Worm (Caenorhabditis elegans) whole organism, L4 larva: ENCODE results near the gene oac-15.

Experiments
- F10B5.3 ChIP-seq: sonication (generic microtip); optimal IDR thresholded peaks from 2 replicates; lab custom pipeline; 2016; ENCODE audit warnings: mild to moderate bottlenecking, missing genetic modification characterization, missing compliant biosample characterization
- F44E2.7 ChIP-seq: fragments of 200-800 bp; sonication (Bioruptor generic); IDR thresholded peaks from 2 replicates; pipeline ENCODE4 v2.1.2; 2022; ENCODE audit warnings: missing genetic modification characterization, missing compliant biosample characterization
- R02D3.7 ChIP-seq: fragments of 150-350 bp; sonication (generic microtip); optimal IDR thresholded peaks from 3 replicates; lab custom pipeline; 2014; ENCODE audit warnings: missing biosample characterization, missing genetic modification characterization
- T20F7.1 ChIP-seq: fragments of 200-800 bp; sonication (Bioruptor generic); optimal IDR thresholded peaks from 2 replicates; lab custom pipeline; 2018; ENCODE audit warnings: mild to moderate bottlenecking, missing genetic modification characterization, missing compliant biosample characterization
- ZK337.2 ChIP-seq: fragments of 200-800 bp; sonication (Bioruptor generic); IDR thresholded peaks from 2 replicates; pipeline ENCODE4 v1.3.6; 2022; ENCODE audit warnings: missing genetic modification reagents, missing genetic modification characterization, missing compliant biosample characterization
- ZK546.5 ChIP-seq, 2 experiments: sonication (generic microtip); optimal IDR thresholded peaks; 2 replicates each; lab custom pipeline; 2017; ENCODE audit warnings: missing biosample characterization in 2 of 2, missing genetic modification characterization in 2 of 2
- aly-2 ChIP-seq: sonication (generic microtip); optimal IDR thresholded peaks from 2 replicates; lab custom pipeline; 2018; ENCODE audit warnings: missing biosample characterization, missing genetic modification characterization
- ama-1 ChIP-seq: fragments of 150-350 bp; optimal IDR thresholded peaks from 2 replicates; lab custom pipeline; 2014; ENCODE audit warnings: inconsistent platforms, mixed read lengths
- arid-1 ChIP-seq: fragments of 200-800 bp; sonication (Bioruptor generic); conservative IDR thresholded peaks from 2 replicates; pipeline ENCODE4 v1.3.6; 2022; ENCODE audit warnings: missing genetic modification reagents, missing genetic modification characterization, missing compliant biosample characterization
- attf-4 ChIP-seq: sonication (generic microtip); optimal IDR thresholded peaks from 3 replicates; lab custom pipeline; 2017; ENCODE audit warnings: missing biosample characterization, missing genetic modification characterization
- ceh-20 ChIP-seq: fragments of 200-800 bp; sonication (Bioruptor generic); IDR thresholded peaks from 2 replicates; pipeline ENCODE4 v1.3.6; 2022; ENCODE audit warnings: missing genetic modification reagents, missing genetic modification characterization, missing compliant biosample characterization
- ceh-32 ChIP-seq: sonication (generic microtip); optimal IDR thresholded peaks from 2 replicates; lab custom pipeline; 2016; ENCODE audit warnings: mild to moderate bottlenecking, missing genetic modification characterization, missing compliant biosample characterization; ENCODE audit not compliant: poor library complexity
- ceh-62 ChIP-seq: sonication (generic microtip); optimal IDR thresholded peaks from 2 replicates; lab custom pipeline; 2017; ENCODE audit warnings: missing biosample characterization, missing genetic modification characterization
- ceh-82 ChIP-seq: sonication (generic microtip); optimal IDR thresholded peaks from 2 replicates; lab custom pipeline; 2017; ENCODE audit warnings: missing biosample characterization, missing genetic modification characterization
- daf-12 ChIP-seq: fragments of 150-350 bp; optimal IDR thresholded peaks from 2 replicates; lab custom pipeline; 2014; ENCODE audit warnings: missing biosample characterization, missing genetic modification reagents, missing genetic modification characterization
- daf-16 ChIP-seq, 3 experiments: sonication (generic microtip); optimal IDR thresholded peaks; 2 replicates each; lab custom pipeline; 2016 to 2017; ENCODE audit warnings: missing genetic modification characterization in 3 of 3, missing genetic modification reagents in 3 of 3, mild to moderate bottlenecking in 2 of 3, missing compliant biosample characterization in 2 of 3, missing biosample characterization in 1 of 3, moderate library complexity in 1 of 3
- daf-19 ChIP-seq: fragments of 200-800 bp; sonication (Bioruptor generic); conservative IDR thresholded peaks from 2 replicates; pipeline ENCODE4 v1.3.6; 2022; ENCODE audit warnings: missing genetic modification characterization, missing compliant biosample characterization
- daf-8 ChIP-seq: fragments of 200-800 bp; sonication (Bioruptor generic); IDR thresholded peaks from 2 replicates; pipeline ENCODE4 v1.3.6; 2022; ENCODE audit warnings: missing genetic modification characterization, missing compliant biosample characterization
- dmd-9 ChIP-seq: fragments of 200-800 bp; sonication (Bioruptor generic); IDR thresholded peaks from 2 replicates; pipeline ENCODE4 v1.3.6; 2022; ENCODE audit warnings: missing genetic modification reagents, missing genetic modification characterization, missing compliant biosample characterization
- dve-1 ChIP-seq: sonication (generic microtip); optimal IDR thresholded peaks from 2 replicates; lab custom pipeline; 2017; ENCODE audit warnings: antibody characterized with exemption, mild to moderate bottlenecking, missing genetic modification characterization, missing compliant biosample characterization; ENCODE audit not compliant: insufficient read depth
- fkh-10 ChIP-seq: fragments of 150-350 bp; optimal IDR thresholded peaks from 2 replicates; lab custom pipeline; 2014; ENCODE audit warnings: missing biosample characterization, missing genetic modification reagents, missing genetic modification characterization
- hif-1 ChIP-seq, 2 experiments: sonication (generic microtip); optimal IDR thresholded peaks; 2 replicates each; lab custom pipeline; 2016 to 2017; ENCODE audit warnings: missing compliant biosample characterization in 2 of 2, missing genetic modification characterization in 2 of 2, missing genetic modification reagents in 2 of 2, missing genotype in 2 of 2, mild to moderate bottlenecking in 1 of 2
- hlh-11 ChIP-seq: fragments of 200-800 bp; sonication (Bioruptor generic); optimal IDR thresholded peaks from 2 replicates; lab custom pipeline; 2018; ENCODE audit warnings: mild to moderate bottlenecking, missing genetic modification characterization, missing compliant biosample characterization
- jun-1 ChIP-seq: fragments of 150-350 bp; optimal IDR thresholded peaks from 2 replicates; lab custom pipeline; 2014; ENCODE audit warnings: missing biosample characterization, missing genetic modification reagents, missing genetic modification characterization
- lim-7 ChIP-seq: fragments of 200-800 bp; sonication (Bioruptor generic); IDR thresholded peaks from 2 replicates; pipeline ENCODE4 v1.3.6; 2022; ENCODE audit warnings: missing genetic modification characterization, missing compliant biosample characterization
- lin-13 ChIP-seq: fragments of 150-350 bp; optimal IDR thresholded peaks from 2 replicates; lab custom pipeline; 2014; ENCODE audit warnings: missing biosample characterization, missing genetic modification reagents, missing genetic modification characterization
- lin-15B ChIP-seq: fragments of 150-350 bp; sonication (generic microtip); optimal IDR thresholded peaks from 3 replicates; lab custom pipeline; 2014; ENCODE audit warnings: missing biosample characterization, missing genetic modification characterization
- lin-39 ChIP-seq: fragments of 150-350 bp; optimal IDR thresholded peaks from 2 replicates; lab custom pipeline; 2014; ENCODE audit warnings: missing biosample characterization, missing genetic modification reagents, missing genetic modification characterization
- madf-9 ChIP-seq: fragments of 200-800 bp; sonication (Bioruptor generic); conservative IDR thresholded peaks from 2 replicates; pipeline ENCODE4 v1.3.6; 2022; ENCODE audit warnings: missing genetic modification reagents, missing genetic modification characterization, missing compliant biosample characterization
- mes-2 ChIP-seq: sonication (generic microtip); optimal IDR thresholded peaks from 2 replicates; lab custom pipeline; 2016; ENCODE audit warnings: missing genotype, mild to moderate bottlenecking, missing genetic modification characterization, missing compliant biosample characterization; ENCODE audit not compliant: poor library complexity, severe bottlenecking
- mxl-3 ChIP-seq: fragments of 200-800 bp; sonication (Bioruptor generic); optimal IDR thresholded peaks from 2 replicates; lab custom pipeline; 2018; ENCODE audit warnings: mild to moderate bottlenecking, missing genetic modification characterization, missing compliant biosample characterization
- nhr-111 ChIP-seq: fragments of 200-800 bp; sonication (Bioruptor generic); optimal IDR thresholded peaks from 2 replicates; lab custom pipeline; 2018; ENCODE audit warnings: mild to moderate bottlenecking, missing genetic modification characterization, missing compliant biosample characterization
- nhr-25 ChIP-seq: sonication (generic microtip); optimal IDR thresholded peaks from 2 replicates; lab custom pipeline; 2017; ENCODE audit warnings: missing genetic modification characterization, mild to moderate bottlenecking, missing compliant biosample characterization, antibody characterized with exemption, moderate library complexity, borderline replicate concordance; ENCODE audit not compliant: insufficient read depth
- nhr-28 ChIP-seq: fragments of 150-350 bp; optimal IDR thresholded peaks from 2 replicates; lab custom pipeline; 2014; ENCODE audit warnings: missing biosample characterization, missing genetic modification characterization
- nhr-48 ChIP-seq: sonication (generic microtip); optimal IDR thresholded peaks from 2 replicates; lab custom pipeline; 2016; ENCODE audit warnings: mild to moderate bottlenecking, missing genetic modification characterization, missing compliant biosample characterization
- nhr-77 ChIP-seq: fragments of 150-350 bp; optimal IDR thresholded peaks from 2 replicates; lab custom pipeline; 2014; ENCODE audit warnings: missing biosample characterization, missing genetic modification characterization
- pha-4 ChIP-seq, 2 experiments: fragments of 150-350 bp in 1 of 2; fragments of 200-800 bp in 1 of 2; sonication (Bioruptor generic) in 1 of 2; IDR thresholded peaks in 1 of 2; optimal IDR thresholded peaks in 1 of 2; 2 replicates each; pipeline versions ENCODE4 v1.3.6 to Lab custom; 2014 to 2022; ENCODE audit warnings: missing genetic modification characterization in 2 of 2, missing genetic modification reagents in 2 of 2, missing biosample characterization in 1 of 2, missing compliant biosample characterization in 1 of 2
- php-3 ChIP-seq: fragments of 200-800 bp; sonication (Bioruptor generic); IDR thresholded peaks from 2 replicates; pipeline ENCODE4 v1.3.6; 2022; ENCODE audit warnings: missing genetic modification reagents, missing genetic modification characterization, missing compliant biosample characterization
- pqm-1 ChIP-seq: sonication (generic microtip); optimal IDR thresholded peaks from 2 replicates; lab custom pipeline; 2017; ENCODE audit warnings: missing biosample characterization, missing genetic modification characterization
- set-16 ChIP-seq: fragments of 200-800 bp; sonication (Bioruptor generic); IDR thresholded peaks from 2 replicates; pipeline ENCODE4 v1.3.6; 2022; ENCODE audit warnings: missing genetic modification reagents, missing genetic modification characterization, missing compliant biosample characterization
- skn-1 ChIP-seq: fragments of 150-350 bp; optimal IDR thresholded peaks from 2 replicates; lab custom pipeline; 2014; ENCODE audit warnings: missing biosample characterization, missing genetic modification characterization
- spr-3 ChIP-seq: fragments of 200-800 bp; sonication (Bioruptor generic); optimal IDR thresholded peaks from 2 replicates; lab custom pipeline; 2018; ENCODE audit warnings: mild to moderate bottlenecking, missing genetic modification characterization, missing compliant biosample characterization
- unc-130 ChIP-seq: sonication (generic microtip); optimal IDR thresholded peaks from 2 replicates; lab custom pipeline; 2016; ENCODE audit warnings: missing genetic modification reagents, missing genetic modification characterization, missing compliant biosample characterization
- unc-39 ChIP-seq: sonication (generic microtip); optimal IDR thresholded peaks from 2 replicates; lab custom pipeline; 2017; ENCODE audit warnings: missing biosample characterization, missing genetic modification characterization
- unc-62 ChIP-seq, 3 experiments: fragments of 150-350 bp in 1 of 3; sonication (generic microtip); optimal IDR thresholded peaks in 2 of 3; peaks in 1 of 3; 1 replicate in 1 of 3; 2 replicates in 2 of 3; lab custom pipeline; 2014 to 2017; ENCODE audit warnings: missing biosample characterization in 3 of 3, missing genetic modification characterization in 3 of 3, missing genetic modification reagents in 3 of 3, missing genotype in 1 of 3
- vab-7 ChIP-seq: fragments of 200-800 bp; sonication (Bioruptor generic); IDR thresholded peaks from 2 replicates; pipeline ENCODE4 v1.3.6; 2022; ENCODE audit warnings: missing genetic modification reagents, missing genetic modification characterization, missing compliant biosample characterization
- zfp-2 ChIP-seq: sonication (generic microtip); optimal IDR thresholded peaks from 2 replicates; lab custom pipeline; 2016; ENCODE audit warnings: mild to moderate bottlenecking, missing genetic modification characterization, missing compliant biosample characterization
- zip-11 ChIP-seq: fragments of 200-800 bp; sonication (Bioruptor generic); IDR thresholded peaks from 2 replicates; pipeline ENCODE4 v1.3.6; 2022; ENCODE audit warnings: missing genetic modification characterization, missing compliant biosample characterization
- zip-2 ChIP-seq: fragments of 150-350 bp; optimal IDR thresholded peaks from 2 replicates; lab custom pipeline; 2014; ENCODE audit warnings: missing biosample characterization, missing genetic modification characterization
- ztf-11 ChIP-seq: fragments of 150-350 bp; optimal IDR thresholded peaks from 2 replicates; lab custom pipeline; 2014; ENCODE audit warnings: missing biosample characterization, missing genetic modification characterization
- ztf-7 ChIP-seq: fragments of 150-350 bp; optimal IDR thresholded peaks from 2 replicates; lab custom pipeline; 2014; ENCODE audit warnings: missing biosample characterization, missing genetic modification characterization

The oac-15 gene

DNA sequence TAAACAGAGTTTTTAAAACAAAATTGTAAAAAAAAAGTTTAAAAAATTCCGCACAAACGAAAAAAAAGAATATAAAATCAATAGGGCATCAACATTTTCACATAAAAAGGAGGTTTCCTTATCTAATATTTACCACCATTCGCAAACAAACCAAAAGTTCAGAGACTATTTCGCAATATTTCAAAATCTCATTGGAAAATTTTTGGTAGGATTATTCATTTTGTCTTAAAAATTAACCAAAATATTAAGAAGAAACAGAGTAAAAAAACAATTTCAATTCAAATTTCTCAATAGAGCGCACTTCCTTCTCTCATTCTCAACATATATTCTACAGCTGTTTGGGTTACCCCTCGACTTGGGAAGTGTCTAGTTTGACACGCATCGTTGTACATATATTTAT, 49.6 kb downstream of the oac-15 start:
- TF ChIP-seq vab-7 (GFP tag; lab: Robert Waterston, UW) (no peak), daf-12 (no peak), dmd-9 (GFP tag; lab: Robert Waterston, UW) (no peak), ceh-32 (tag; lab: Kevin White, UChicago) (no peak), nhr-48 (tag; lab: Kevin White, UChicago) (no peak), php-3 (GFP tag; lab: Robert Waterston, UW) (no peak), aly-2 (tag; lab: Kevin White, UChicago) (no peak), lim-7 (GFP tag; lab: Robert Waterston, UW) (no peak), lin-39 (tag; lab: Kevin White, UChicago) (no peak), pha-4 (GFP tag; IDR thresholded peaks at IDR 0.05; lab: Robert Waterston, UW) (no peak), pha-4 (tag; optimal IDR thresholded peaks at IDR 0.05; lab: Kevin White, UChicago) (peak; percentile 19), mxl-3 (no peak), R02D3.7 (no peak), ceh-82 (no peak), zip-11 (GFP tag; lab: Robert Waterston, UW) (no peak), fkh-10 (no peak), ceh-20 (no peak), lin-13 (GFP tag; lab: Kevin White, UChicago) (no peak), jun-1 (tag; lab: Kevin White, UChicago) (no peak), zfp-2 (tag; lab: Kevin White, UChicago) (no peak), arid-1 (no peak), nhr-111 (GFP tag; lab: Kevin White, UChicago) (no peak), unc-130 (no peak), daf-19 (GFP tag; lab: Robert Waterston, UW) (no peak), ZK337.2 (GFP tag; lab: Robert Waterston, UW) (no peak), spr-3 (GFP tag; lab: Kevin White, UChicago) (no peak), ceh-62 (tag; lab: Kevin White, UChicago) (no peak), unc-62 (GFP tag; optimal IDR thresholded peaks at IDR 0.05 in 1 of 2; lab: Kevin White, UChicago) (no peak), unc-62 (tag; optimal IDR thresholded peaks at IDR 0.05; lab: Kevin White, UChicago) (no peak), ama-1 (lab: Kevin White, UChicago) (no peak), daf-8 (GFP tag; lab: Robert Waterston, UW) (no peak), set-16 (no peak), ztf-11 (tag; lab: Kevin White, UChicago) (no peak), mes-2 (tag; lab: Kevin White, UChicago) (no peak), F44E2.7 (no peak), unc-39 (tag; lab: Kevin White, UChicago) (no peak), nhr-28 (tag; lab: Kevin White, UChicago) (peak; percentile 37), F10B5.3 (tag; lab: Kevin White, UChicago) (no peak), ZK546.5 (tag; optimal IDR thresholded peaks at IDR 0.05; lab: Kevin White, UChicago) (no peak), nhr-25 (tag; lab: Kevin White, UChicago) (no peak), pqm-1 (tag; lab: Kevin White, UChicago) (peak; percentile 22), ztf-7 (peak; percentile 30), nhr-77 (tag; lab: Kevin White, UChicago) (peak; percentile 47), T20F7.1 (GFP tag; lab: Kevin White, UChicago) (no peak), attf-4 (no peak), dve-1 (tag; lab: Kevin White, UChicago) (no peak), hlh-11 (tag; lab: Kevin White, UChicago) (no peak), madf-9 (GFP tag; lab: Robert Waterston, UW) (no peak), skn-1 (no peak), hif-1 (tag; optimal IDR thresholded peaks at IDR 0.05; lab: Kevin White, UChicago) (no peak), lin-15B (no peak), daf-16 (GFP tag; optimal IDR thresholded peaks at IDR 0.05; lab: Kevin White, UChicago) (no peak), daf-16 (tag; optimal IDR thresholded peaks at IDR 0.05; lab: Kevin White, UChicago) (peak; percentile 73), zip-2 (tag; lab: Kevin White, UChicago) (peak; percentile 90)
